Fruit fly (Drosophila melanogaster) whole organism, embryonic: ENCODE data around the gene CG33111.

Source experiments
- ATbp ChIP-seq: fragments of 200-800 bp; sonication (Bioruptor generic); optimal IDR thresholded peaks from 2 replicates; lab custom pipeline; 2017; ENCODE audit warnings: missing biosample characterization, mild to moderate bottlenecking, missing genetic modification characterization, missing genetic modification reagents
- Abd-B ChIP-seq: fragments of 200-800 bp; sonication (Bioruptor generic); optimal IDR thresholded peaks from 2 replicates; lab custom pipeline; 2018; ENCODE audit warnings: missing biosample characterization, mild to moderate bottlenecking, missing genetic modification characterization, moderate library complexity
- Ada2b ChIP-seq: fragments of 200-800 bp; sonication (Bioruptor generic); IDR thresholded peaks from 2 replicates; pipeline ENCODE4 v1.3.6; 2022; ENCODE audit warnings: missing biosample characterization, missing genetic modification characterization
- Awh ChIP-seq: fragments of 200-800 bp; sonication (Bioruptor generic); IDR thresholded peaks from 2 replicates; pipeline ENCODE4, ENCODE4 v1.3.6; 2022; ENCODE audit warnings: missing biosample characterization, missing genetic modification characterization
- CG10209 ChIP-seq: fragments of 200-800 bp; sonication (Bioruptor generic); optimal IDR thresholded peaks from 3 replicates; lab custom pipeline; 2017; ENCODE audit warnings: missing biosample characterization, mild to moderate bottlenecking, missing genetic modification characterization, missing genetic modification reagents
- CG10321 ChIP-seq: fragments of 200-800 bp; sonication (Bioruptor generic); IDR thresholded peaks from 2 replicates; pipeline ENCODE4 v1.3.6; 2022; ENCODE audit warnings: missing biosample characterization, missing genetic modification characterization
- CG11456 ChIP-seq: fragments of 200-800 bp; sonication (Bioruptor generic); IDR thresholded peaks from 3 replicates; pipeline ENCODE4 v1.3.6; 2022; ENCODE audit warnings: missing biosample characterization, missing genetic modification characterization
- CG11504 ChIP-seq: fragments of 200-800 bp; sonication (Bioruptor generic); optimal IDR thresholded peaks from 3 replicates; lab custom pipeline; 2019; ENCODE audit warnings: missing biosample characterization, mild to moderate bottlenecking, missing genetic modification characterization, moderate library complexity
- CG11560 ChIP-seq: fragments of 200-800 bp; sonication (Bioruptor generic); IDR thresholded peaks from 3 replicates; pipeline ENCODE4 v1.3.6; 2022; ENCODE audit warnings: missing biosample characterization, missing genetic modification characterization
- CG1233 ChIP-seq: fragments of 200-800 bp; sonication (Bioruptor generic); optimal IDR thresholded peaks from 4 replicates; lab custom pipeline; 2018; ENCODE audit warnings: missing biosample characterization, mild to moderate bottlenecking, missing genetic modification characterization
- CG1529 ChIP-seq: fragments of 200-800 bp; sonication (Bioruptor generic); optimal IDR thresholded peaks from 3 replicates; lab custom pipeline; 2018; ENCODE audit warnings: missing biosample characterization, missing genetic modification characterization
- CG15514 ChIP-seq: fragments of 200-800 bp; sonication (Bioruptor generic); optimal IDR thresholded peaks from 3 replicates; lab custom pipeline; 2017; ENCODE audit warnings: missing biosample characterization, missing genetic modification characterization, mild to moderate bottlenecking, moderate library complexity, missing genetic modification reagents
- CG16779 ChIP-seq: fragments of 200-800 bp; sonication (Bioruptor generic); IDR thresholded peaks from 2 replicates; pipeline ENCODE4 v1.3.6; 2022; ENCODE audit warnings: missing biosample characterization, missing genetic modification characterization
- CG17361 ChIP-seq: fragments of 200-800 bp; sonication (Bioruptor generic); IDR thresholded peaks from 3 replicates; pipeline ENCODE4 v1.3.6; 2022; ENCODE audit warnings: missing biosample characterization, missing genetic modification characterization
- CG1792 ChIP-seq: fragments of 200-800 bp; sonication (Bioruptor generic); optimal IDR thresholded peaks from 2 replicates; lab custom pipeline; 2016; ENCODE audit warnings: missing biosample characterization, missing genetic modification characterization
- CG3065 ChIP-seq: fragments of 200-800 bp; sonication (Bioruptor generic); optimal IDR thresholded peaks from 2 replicates; lab custom pipeline; 2016; ENCODE audit warnings: missing biosample characterization, missing genetic modification characterization
- CG3407 ChIP-seq: fragments of 200-800 bp; sonication (Bioruptor generic); optimal IDR thresholded peaks from 2 replicates; lab custom pipeline; 2018; ENCODE audit warnings: missing biosample characterization, mild to moderate bottlenecking, missing genetic modification characterization
- CG3995 ChIP-seq: fragments of 200-800 bp; sonication (Bioruptor generic); optimal IDR thresholded peaks from 3 replicates; lab custom pipeline; 2016; ENCODE audit warnings: missing biosample characterization, missing genetic modification characterization
- CG7556 ChIP-seq: fragments of 200-800 bp; sonication (Bioruptor generic); optimal IDR thresholded peaks from 2 replicates; lab custom pipeline; 2017; ENCODE audit warnings: missing biosample characterization, mild to moderate bottlenecking, missing genetic modification characterization
- CG8359 ChIP-seq: fragments of 200-800 bp; sonication (Bioruptor generic); optimal IDR thresholded peaks from 2 replicates; lab custom pipeline; 2017; ENCODE audit warnings: missing biosample characterization, mild to moderate bottlenecking, missing genetic modification characterization, borderline replicate concordance
- CG8388 ChIP-seq: fragments of 200-800 bp; sonication (Bioruptor generic); optimal IDR thresholded peaks from 2 replicates; lab custom pipeline; 2019; ENCODE audit warnings: missing biosample characterization, mild to moderate bottlenecking, missing genetic modification characterization, moderate library complexity
- CG9215 ChIP-seq: fragments of 200-800 bp; sonication (Bioruptor generic); IDR thresholded peaks from 2 replicates; pipeline ENCODE4 v1.3.6; 2022; ENCODE audit warnings: missing biosample characterization, missing genetic modification characterization
- CG9437 ChIP-seq: fragments of 200-800 bp; sonication (Bioruptor generic); optimal IDR thresholded peaks from 2 replicates; lab custom pipeline; 2018; ENCODE audit warnings: missing biosample characterization, mild to moderate bottlenecking, missing genetic modification characterization
- Deaf1 ChIP-seq: fragments of 200-800 bp; optimal IDR thresholded peaks from 3 replicates; lab custom pipeline; 2019; ENCODE audit warnings: missing biosample characterization, mild to moderate bottlenecking, missing genetic modification characterization, moderate library complexity
- Dip2 ChIP-seq: fragments of 200-800 bp; sonication (Bioruptor generic); IDR thresholded peaks from 2 replicates; pipeline ENCODE4 v1.3.6; 2022; ENCODE audit warnings: missing biosample characterization, missing genetic modification characterization
- Dll ChIP-seq: fragments of 200-800 bp; sonication (Bioruptor generic); IDR thresholded peaks from 4 replicates; pipeline ENCODE4 v1.3.6; 2022; ENCODE audit warnings: missing biosample characterization, missing genetic modification characterization; ENCODE audit not compliant: partially characterized antibody
- Doc3 ChIP-seq: fragments of 200-800 bp; sonication (Bioruptor generic); IDR thresholded peaks from 3 replicates; pipeline ENCODE4 v1.3.6; 2022; ENCODE audit warnings: missing biosample characterization, missing genetic modification characterization; ENCODE audit not compliant: partially characterized antibody
- Drgx ChIP-seq: fragments of 200-800 bp; sonication (Bioruptor generic); IDR thresholded peaks from 2 replicates; pipeline ENCODE4 v1.3.6; 2022; ENCODE audit warnings: missing biosample characterization, missing genetic modification characterization
- Ets65A ChIP-seq: fragments of 200-800 bp; sonication (Bioruptor generic); peaks from one replicate; lab custom pipeline; 2016; ENCODE audit warnings: missing biosample characterization, missing genetic modification characterization
- H15 ChIP-seq: fragments of 200-800 bp; sonication (Bioruptor generic); IDR thresholded peaks from 3 replicates; pipeline ENCODE4 v1.3.6; 2022; ENCODE audit warnings: missing biosample characterization, missing genetic modification characterization
- HLH4C ChIP-seq: fragments of 200-800 bp; sonication (Bioruptor generic); IDR thresholded peaks from 3 replicates; pipeline ENCODE4 v1.3.6; 2022; ENCODE audit warnings: missing biosample characterization, missing genetic modification characterization; ENCODE audit not compliant: partially characterized antibody
- Hmr ChIP-seq: fragments of 200-800 bp; sonication (Bioruptor generic); optimal IDR thresholded peaks from 3 replicates; lab custom pipeline; 2017; ENCODE audit warnings: mild to moderate bottlenecking, missing biosample characterization, missing genetic modification reagents, missing genetic modification characterization
- Med ChIP-seq: fragments of 200-800 bp; sonication (Bioruptor generic); peaks from one replicate; lab custom pipeline; 2016; ENCODE audit warnings: missing biosample characterization, missing genetic modification characterization, mild to moderate bottlenecking, inconsistent platforms, moderate library complexity
- Oaz ChIP-seq: fragments of 200-800 bp; sonication (Bioruptor generic); IDR thresholded peaks from 2 replicates; pipeline ENCODE4 v1.3.6; 2022; ENCODE audit warnings: missing biosample characterization, missing genetic modification characterization
- Optix ChIP-seq: fragments of 200-800 bp; sonication (Bioruptor generic); IDR thresholded peaks from 3 replicates; pipeline ENCODE4 v1.3.6; 2022; ENCODE audit warnings: missing biosample characterization, missing genetic modification characterization
- Ptx1 ChIP-seq: fragments of 200-800 bp; sonication (Bioruptor generic); IDR thresholded peaks from 2 replicates; pipeline ENCODE4 v1.3.6; 2022; ENCODE audit warnings: missing biosample characterization, missing genetic modification characterization
- Rfx ChIP-seq: fragments of 200-800 bp; sonication (Bioruptor generic); IDR thresholded peaks from 2 replicates; pipeline ENCODE4 v1.3.6; 2022; ENCODE audit warnings: missing biosample characterization, missing genetic modification characterization
- Sox100B ChIP-seq: fragments of 200-800 bp; sonication (Bioruptor generic); optimal IDR thresholded peaks from 3 replicates; lab custom pipeline; 2018; ENCODE audit warnings: missing biosample characterization, mild to moderate bottlenecking, missing genetic modification characterization
- Sox102F ChIP-seq: fragments of 200-800 bp; sonication (Bioruptor generic); optimal IDR thresholded peaks from 2 replicates; lab custom pipeline; 2018; ENCODE audit warnings: missing biosample characterization, mild to moderate bottlenecking, missing genetic modification characterization, moderate library complexity
- Xrp1 ChIP-seq: fragments of 200-800 bp; sonication (Bioruptor generic); IDR thresholded peaks from 2 replicates; pipeline ENCODE4 v1.3.6; 2022; ENCODE audit warnings: missing biosample characterization, missing genetic modification characterization
- br ChIP-seq: fragments of >200 bp; optimal IDR thresholded peaks from 2 replicates; lab custom pipeline; 2017
- gcm2 ChIP-seq: fragments of 200-800 bp; sonication (Bioruptor generic); optimal IDR thresholded peaks from 2 replicates; lab custom pipeline; 2016; ENCODE audit warnings: missing biosample characterization, missing genetic modification characterization
- hth ChIP-seq: fragments of >200 bp; optimal IDR thresholded peaks from 2 replicates; lab custom pipeline; 2017; ENCODE audit warnings: inconsistent platforms
- lov ChIP-seq, 2 experiments: fragments of 200-800 bp in 1 of 2; fragments of >200 bp in 1 of 2; sonication (Bioruptor generic) in 1 of 2; IDR thresholded peaks in 1 of 2; optimal IDR thresholded peaks in 1 of 2; 2 replicates in 1 of 2; 3 replicates in 1 of 2; pipeline versions ENCODE4 v1.3.6 to Lab custom; 2017 to 2022; ENCODE audit warnings: missing biosample characterization in 1 of 2, missing genetic modification characterization in 1 of 2
- onecut ChIP-seq: fragments of 200-800 bp; sonication (Bioruptor generic); IDR thresholded peaks from 2 replicates; pipeline ENCODE4 v1.3.6; 2022; ENCODE audit warnings: missing biosample characterization, missing genetic modification characterization
- pan ChIP-seq, 4 experiments: fragments of >200 bp in 3 of 4; fragments of 200-800 bp in 1 of 4; sonication (Bioruptor generic) in 1 of 4; optimal IDR thresholded peaks in 3 of 4; IDR thresholded peaks in 1 of 4; 2 replicates each; pipeline versions ENCODE4 v1.3.6 to Lab custom; 2017 to 2022; ENCODE audit warnings: missing biosample characterization in 2 of 4, missing genetic modification characterization in 2 of 4, mixed read lengths in 1 of 4
- sc ChIP-seq, 3 experiments: fragments of >200 bp in 2 of 3; fragments of 200-800 bp in 1 of 3; sonication (Bioruptor generic) in 1 of 3; optimal IDR thresholded peaks; 2 replicates in 2 of 3; 3 replicates in 1 of 3; lab custom pipeline; 2017; ENCODE audit warnings: mild to moderate bottlenecking in 1 of 3, missing biosample characterization in 1 of 3, missing genetic modification characterization in 1 of 3, missing genetic modification reagents in 1 of 3
- stwl ChIP-seq: fragments of 200-800 bp; sonication (Bioruptor generic); optimal IDR thresholded peaks from 3 replicates; lab custom pipeline; 2018; ENCODE audit warnings: missing biosample characterization, mild to moderate bottlenecking, missing genetic modification characterization, moderate library complexity
- tap ChIP-seq: fragments of 200-800 bp; optimal IDR thresholded peaks from 3 replicates; lab custom pipeline; 2019; ENCODE audit warnings: missing biosample characterization, mild to moderate bottlenecking, missing genetic modification characterization, moderate library complexity
- ttk ChIP-seq: fragments of 200-800 bp; sonication (Bioruptor generic); IDR thresholded peaks from 2 replicates; pipeline ENCODE4 v2.1.2; 2022; ENCODE audit warnings: missing biosample characterization, missing genetic modification characterization

Gene CG33111

dm6 chr3R:23867825-23868224, 48.8 kb upstream of the CG33111 start:
- TF ChIP-seq HLH4C (GFP tag; lab: Robert Waterston, UW) (no peak), ttk (GFP tag; lab: Robert Waterston, UW) (peak; percentile 33; the same call in 1 of the 2 replicates), Doc3 (GFP tag; lab: Robert Waterston, UW) (no peak), CG9215 (GFP tag; lab: Robert Waterston, UW) (no peak), CG10209 (GFP tag; lab: Kevin White, UChicago) (no peak), H15 (GFP tag; lab: Robert Waterston, UW) (0 out of 3 replicates have a peak, but pooled peaks have one; percentile 20), lov (optimal IDR thresholded peaks at IDR 0.05; lab: Kevin White, UChicago) (no peak), lov (GFP tag; IDR thresholded peaks at IDR 0.05; lab: Robert Waterston, UW) (no peak), Dip2 (GFP tag; lab: Robert Waterston, UW) (no peak), CG16779 (GFP tag; lab: Robert Waterston, UW) (no peak), tap (no peak), onecut (GFP tag; lab: Robert Waterston, UW) (no peak), CG3407 (GFP tag; lab: Kevin White, UChicago) (no peak), Hmr (no peak), CG9437 (no peak), Ptx1 (GFP tag; lab: Robert Waterston, UW) (peak; percentile 38; the same call in 1 of the 2 replicates), CG7556 (GFP tag; lab: Kevin White, UChicago) (no peak), Sox102F (GFP tag; lab: Kevin White, UChicago) (peak; percentile 16), Abd-B (GFP tag; lab: Kevin White, UChicago) (no peak), Ets65A (GFP tag; lab: Kevin White, UChicago) (peak; percentile 74), hth (lab: Kevin White, UChicago) (no peak), CG10321 (no peak), CG15514 (no peak), Awh (GFP tag; lab: Robert Waterston, UW) (no peak), Rfx (GFP tag; lab: Robert Waterston, UW) (no peak), br (lab: Kevin White, UChicago) (no peak), Med (GFP tag; lab: Kevin White, UChicago) (peak; percentile 54), Ada2b (GFP tag; lab: Robert Waterston, UW) (0 out of 2 replicates have a peak, but pooled peaks have one; percentile 8), Sox100B (GFP tag; lab: Kevin White, UChicago) (no peak), CG11560 (no peak), gcm2 (GFP tag; lab: Kevin White, UChicago) (no peak), Deaf1 (no peak), Dll (GFP tag; lab: Robert Waterston, UW) (no peak), pan (optimal IDR thresholded peaks at IDR 0.05; lab: Kevin White, UChicago) (no peak), pan (GFP tag; optimal IDR thresholded peaks at IDR 0.05 in 1 of 2, IDR thresholded peaks at IDR 0.05 in 1 of 2) (peak in 1 of 2 experiments; percentile 5), Oaz (GFP tag; lab: Robert Waterston, UW) (no peak), CG11456 (0 out of 3 replicates have a peak, but pooled peaks have one; percentile 48), CG1792 (GFP tag; lab: Kevin White, UChicago) (no peak), ATbp (GFP tag; lab: Kevin White, UChicago) (no peak), CG11504 (peak; percentile 19), CG3995 (GFP tag; lab: Kevin White, UChicago) (no peak), CG8388 (GFP tag; lab: Kevin White, UChicago) (no peak), Optix (GFP tag; lab: Robert Waterston, UW) (0 out of 3 replicates have a peak, but pooled peaks have one; percentile 8), CG1233 (GFP tag; lab: Kevin White, UChicago) (no peak), Drgx (GFP tag; lab: Robert Waterston, UW) (peak; percentile 52), CG1529 (GFP tag; lab: Kevin White, UChicago) (no peak), stwl (tag; lab: Kevin White, UChicago) (no peak), sc (optimal IDR thresholded peaks at IDR 0.05; lab: Kevin White, UChicago) (no peak), sc (GFP tag; optimal IDR thresholded peaks at IDR 0.05; lab: Kevin White, UChicago) (no peak), Xrp1 (GFP tag; lab: Robert Waterston, UW) (peak; percentile 42; the same call in 1 of the 2 replicates), CG8359 (no peak), CG3065 (GFP tag; lab: Kevin White, UChicago) (no peak), CG17361 (0 out of 3 replicates have a peak, but pooled peaks have one; percentile 10)
